Worm (Caenorhabditis elegans): ENCODE data around the gene fbxb-79.

- TF ChIP-seq aly-2 (tag; optimal IDR thresholded peaks at IDR 0.05) (no peak), snu-23 (GFP tag; optimal IDR thresholded peaks at IDR 0.05) (no peak), rnt-1 (tag; optimal IDR thresholded peaks at IDR 0.05) (no peak), snpc-4 (tag; optimal IDR thresholded peaks at IDR 0.05) (no peak), zag-1 (tag; optimal IDR thresholded peaks at IDR 0.05) (no peak), nhr-12 (tag; optimal IDR thresholded peaks at IDR 0.05) (no peak), nhr-11 (tag; optimal IDR thresholded peaks at IDR 0.05) (no peak), ztf-11 (tag; optimal IDR thresholded peaks at IDR 0.05) (no peak), C34B4.2 (tag; optimal IDR thresholded peaks at IDR 0.05) (no peak), elt-2 (tag; optimal IDR thresholded peaks at IDR 0.05) (no peak), ceh-88 (GFP tag; IDR thresholded peaks at IDR 0.05) (no peak)
Measured at ce11 chrIV:11164831-11165230, 24.5 kb downstream of the fbxb-79 start, which contains the start of gene C08F8.6.
